Worm (Caenorhabditis elegans) whole organism, late embryonic: ENCODE measurements around the gene fbxb-10.
"Not testable (repeated sequence)": the region's sequence is repeated elsewhere in the genome, so short reads cannot be mapped to it uniquely, and the experiment has no call there.

Experiments used
- ceh-2 ChIP-seq: sonication (generic microtip); optimal IDR thresholded peaks from 2 replicates; lab custom pipeline; 2016; ENCODE audit warnings: missing genotype, missing genetic modification characterization, missing compliant biosample characterization
- ceh-22 ChIP-seq: sonication (generic microtip); optimal IDR thresholded peaks from 2 replicates; lab custom pipeline; 2017; ENCODE audit warnings: missing biosample characterization, missing genetic modification characterization
- ceh-30 ChIP-seq: fragments of 150-350 bp; optimal IDR thresholded peaks from 2 replicates; lab custom pipeline; 2014; ENCODE audit warnings: missing biosample characterization, missing genetic modification characterization
- ceh-6 ChIP-seq: fragments of 200-800 bp; sonication (Bioruptor generic); optimal IDR thresholded peaks from 2 replicates; lab custom pipeline; 2018; ENCODE audit warnings: mild to moderate bottlenecking, missing genetic modification characterization, missing compliant biosample characterization
- dve-1 ChIP-seq: sonication (generic microtip); optimal IDR thresholded peaks from 2 replicates; lab custom pipeline; 2017; ENCODE audit warnings: antibody characterized with exemption, mild to moderate bottlenecking, missing genetic modification characterization, missing compliant biosample characterization
- ets-4 ChIP-seq: sonication (generic microtip); optimal IDR thresholded peaks from 2 replicates; lab custom pipeline; 2016; ENCODE audit warnings: missing genetic modification characterization, missing compliant biosample characterization
- fkh-10 ChIP-seq: fragments of 150-350 bp; optimal IDR thresholded peaks from 2 replicates; lab custom pipeline; 2014; ENCODE audit warnings: missing biosample characterization, missing genetic modification reagents, missing genetic modification characterization
- hlh-6 ChIP-seq: sonication (generic microtip); optimal IDR thresholded peaks from 2 replicates; lab custom pipeline; 2016; ENCODE audit warnings: missing genotype, missing genetic modification characterization, missing compliant biosample characterization
- lin-11 ChIP-seq: fragments of 200-800 bp; sonication (Bioruptor generic); optimal IDR thresholded peaks from 2 replicates; lab custom pipeline; 2018; ENCODE audit warnings: mild to moderate bottlenecking, missing genetic modification characterization, missing compliant biosample characterization
- pag-3 ChIP-seq: sonication (generic microtip); optimal IDR thresholded peaks from 2 replicates; lab custom pipeline; 2016; ENCODE audit warnings: missing compliant biosample characterization, missing genetic modification characterization, borderline replicate concordance
- ref-2 ChIP-seq: sonication (generic microtip); optimal IDR thresholded peaks from 2 replicates; lab custom pipeline; 2016; ENCODE audit warnings: missing genetic modification characterization, missing compliant biosample characterization
- sdc-2 ChIP-seq: sonication (generic microtip); optimal IDR thresholded peaks from 2 replicates; lab custom pipeline; 2016; ENCODE audit warnings: missing genotype, missing genetic modification characterization, missing compliant biosample characterization
- sox-2 ChIP-seq: fragments of 200-800 bp; sonication (Bioruptor generic); IDR thresholded peaks from 2 replicates; pipeline ENCODE4 v1.3.6; 2022; ENCODE audit warnings: missing genetic modification reagents, missing genetic modification characterization, missing compliant biosample characterization
- sox-4 ChIP-seq: sonication (generic microtip); optimal IDR thresholded peaks from 2 replicates; lab custom pipeline; 2017; ENCODE audit warnings: mild to moderate bottlenecking, missing genetic modification characterization, inconsistent platforms, missing compliant biosample characterization
- syd-9 ChIP-seq: sonication (generic microtip); optimal IDR thresholded peaks from 2 replicates; lab custom pipeline; 2016; ENCODE audit warnings: mild to moderate bottlenecking, missing genetic modification characterization, moderate library complexity, missing compliant biosample characterization
- tbx-7 ChIP-seq: sonication (generic microtip); optimal IDR thresholded peaks from 2 replicates; lab custom pipeline; 2016; ENCODE audit warnings: missing genotype, missing genetic modification characterization, missing compliant biosample characterization
- unc-3 ChIP-seq, 2 experiments: fragments of 200-800 bp in 1 of 2; sonication (Bioruptor generic) in 1 of 2; sonication (generic microtip) in 1 of 2; conservative IDR thresholded peaks in 1 of 2; optimal IDR thresholded peaks in 1 of 2; 2 replicates each; pipeline versions ENCODE4 v1.3.6 to Lab custom; 2016 to 2022; ENCODE audit warnings: missing compliant biosample characterization in 2 of 2, missing genetic modification characterization in 2 of 2, missing genetic modification reagents in 1 of 2
- unc-55 ChIP-seq: sonication (generic microtip); optimal IDR thresholded peaks from 2 replicates; lab custom pipeline; 2017; ENCODE audit warnings: missing biosample characterization, missing genetic modification reagents, missing genetic modification characterization

Gene fbxb-10

DNA sequence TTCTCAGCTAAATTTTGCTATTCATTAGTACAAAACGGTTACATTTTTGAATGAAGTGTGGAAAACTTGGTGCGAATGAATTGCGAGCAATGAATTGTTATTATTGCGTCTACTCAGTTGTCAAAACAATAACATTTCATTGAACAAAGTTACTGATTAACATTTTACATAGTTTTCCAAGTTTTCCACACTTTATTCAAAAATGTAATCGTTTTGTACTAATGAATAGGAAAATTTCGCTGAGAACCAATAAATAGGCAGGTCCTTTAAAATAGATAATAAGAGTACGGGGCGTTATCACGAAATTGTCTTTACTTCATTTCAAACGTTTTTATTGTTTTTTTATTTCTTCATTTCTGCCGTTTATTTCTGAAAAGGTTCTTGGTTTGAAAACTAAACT is 35.7 kb downstream of the fbxb-10 start, which contains the start of gene math-4:
Gene math-4, minus strand, starts transcription at position 101 of the 400 bp plus-strand sequence.
- TF ChIP-seq ceh-6 (no peak), ref-2 (tag; lab: Kevin White, UChicago) (no peak), unc-3 (GFP tag; conservative IDR thresholded peaks at IDR 0.05; lab: Robert Waterston, UW) (no peak), unc-3 (tag; optimal IDR thresholded peaks at IDR 0.05; lab: Kevin White, UChicago) (no peak), pag-3 (tag; lab: Kevin White, UChicago) (no peak), ceh-22 (no peak), ets-4 (tag; lab: Kevin White, UChicago) (no peak), ceh-30 (tag; lab: Kevin White, UChicago) (no peak), unc-55 (no peak), hlh-6 (no peak), fkh-10 (GFP tag; lab: Kevin White, UChicago) (no peak)

DNA sequence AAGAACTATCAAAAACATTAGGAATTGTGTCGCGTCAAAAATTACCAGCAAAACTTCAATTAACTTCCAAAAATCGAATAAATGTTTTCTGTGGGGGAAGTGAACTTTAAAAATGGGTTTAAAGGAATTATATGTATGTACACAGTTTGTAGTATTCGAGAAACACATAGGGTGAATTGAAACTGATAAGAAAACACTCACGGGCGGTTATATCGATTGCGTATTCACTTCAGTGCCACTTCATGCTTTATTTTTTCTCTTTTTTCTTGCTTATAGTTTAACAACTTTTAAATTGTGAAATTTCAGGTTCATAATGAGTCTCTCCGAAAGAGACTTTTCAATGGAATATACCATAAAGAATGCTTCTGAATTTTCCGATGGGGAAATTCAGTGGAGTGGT is 43.0 kb downstream of the fbxb-10 start, which contains the start of gene F36H5.14:
Gene F36H5.14, plus strand, starts transcription at position 301 of the 400 bp plus-strand sequence.
- TF ChIP-seq syd-9 (tag; lab: Kevin White, UChicago); unc-3 (GFP tag; conservative IDR thresholded peaks at IDR 0.05; lab: Robert Waterston, UW); unc-3 (tag; optimal IDR thresholded peaks at IDR 0.05; lab: Kevin White, UChicago); ceh-2 (tag; lab: Kevin White, UChicago): not testable (repeated sequence)

DNA sequence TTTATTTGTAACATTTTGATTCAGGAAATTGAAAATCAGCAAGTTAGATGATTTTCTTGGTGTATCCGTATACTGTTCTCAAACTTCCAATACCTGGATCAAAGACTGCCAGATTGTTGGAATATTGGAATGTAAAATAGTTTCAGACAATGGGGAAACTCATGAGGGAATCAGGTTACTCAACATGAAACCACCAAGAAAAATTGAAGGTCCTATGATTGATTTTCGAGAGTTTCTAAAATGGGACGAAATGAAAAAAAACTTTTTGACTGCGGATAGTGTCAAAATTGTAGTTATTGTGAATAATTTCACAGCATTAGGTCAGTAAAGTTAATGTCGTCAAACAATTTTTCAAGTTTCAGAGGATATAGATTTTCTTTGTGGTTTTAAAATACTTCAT is 46.4 kb downstream of the fbxb-10 start, which contains the start of gene math-3:
Gene math-3, plus strand, starts transcription at position 301 of the 400 bp plus-strand sequence.
- TF ChIP-seq sox-4 (tag; lab: Kevin White, UChicago): no peak
- no peak for TF ChIP-seq ceh-22
- TF ChIP-seq lin-11 (tag; lab: Kevin White, UChicago): no peak
- TF ChIP-seq ceh-30 (tag; lab: Kevin White, UChicago): no peak
- TF ChIP-seq pag-3 (tag; lab: Kevin White, UChicago): no peak
- TF ChIP-seq ceh-6: no peak
- no peak for TF ChIP-seq tbx-7 (tag; lab: Kevin White, UChicago)
- no peak for TF ChIP-seq sdc-2

DNA sequence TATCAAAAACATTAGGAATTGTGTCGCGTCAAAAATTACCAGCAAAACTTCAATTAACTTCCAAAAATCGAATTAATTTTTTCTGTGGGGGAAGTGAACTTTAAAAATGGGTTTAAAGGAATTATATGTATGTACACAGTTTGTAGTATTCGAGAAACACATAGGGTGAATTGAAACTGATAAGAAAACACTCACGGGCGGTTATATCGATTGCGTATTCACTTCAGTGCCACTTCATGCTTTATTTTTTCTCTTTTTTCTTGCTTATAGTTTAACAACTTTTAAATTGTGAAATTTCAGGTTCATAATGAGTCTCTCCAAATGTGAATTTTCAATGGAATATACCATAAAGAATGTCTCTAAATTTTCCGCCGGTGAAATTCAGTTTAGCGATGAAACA is 46.9 kb downstream of the fbxb-10 start, which contains the start of gene math-26:
Gene math-26, plus strand, starts transcription at position 301 of the 400 bp plus-strand sequence.
- not testable (repeated sequence) for TF ChIP-seq dve-1; ets-4 (tag; lab: Kevin White, UChicago); sox-2
